Fruit fly (Drosophila melanogaster) whole organism, adult: ENCODE results near the gene ouib.

Source experiments
- CG11617 ChIP-seq: fragments of 200-800 bp; sonication (Bioruptor generic); optimal IDR thresholded peaks from 2 replicates; lab custom pipeline; 2017; ENCODE audit warnings: mild to moderate bottlenecking, missing biosample characterization, missing genetic modification reagents, missing genetic modification characterization
- CG33017 ChIP-seq: fragments of 200-800 bp; sonication (Bioruptor generic); optimal IDR thresholded peaks from 2 replicates; lab custom pipeline; 2018; ENCODE audit warnings: missing biosample characterization, mild to moderate bottlenecking, missing genetic modification characterization, moderate library complexity
- Crg-1 ChIP-seq: fragments of 200-800 bp; sonication (Bioruptor generic); optimal IDR thresholded peaks from 2 replicates; lab custom pipeline; 2016; ENCODE audit warnings: missing biosample characterization, missing genetic modification characterization
- tj ChIP-seq: fragments of 200-800 bp; sonication (Bioruptor generic); optimal IDR thresholded peaks from 3 replicates; lab custom pipeline; 2017; ENCODE audit warnings: missing biosample characterization, mild to moderate bottlenecking, missing genetic modification characterization, moderate library complexity

DNA sequence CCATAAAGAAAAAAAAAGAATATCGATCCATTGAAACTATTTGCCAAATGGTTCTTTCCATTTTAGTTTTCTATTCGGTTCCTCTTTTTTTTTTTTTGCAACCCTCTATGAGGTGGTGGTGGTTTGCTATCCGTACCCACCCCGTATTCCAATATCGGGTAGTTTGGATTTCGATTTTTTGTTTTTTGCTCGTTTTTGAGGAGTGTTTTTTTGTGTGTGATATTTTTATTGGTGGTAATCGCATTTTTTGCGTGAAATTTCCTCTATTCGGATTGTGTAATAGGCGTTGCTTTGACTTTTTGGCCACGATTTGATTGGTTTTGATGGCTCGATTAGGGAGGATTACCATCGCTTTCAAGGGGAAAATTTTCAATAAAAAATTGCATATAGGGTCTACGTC is 38.8 kb upstream of the ouib start:
- TF ChIP-seq Crg-1 (GFP tag; lab: Kevin White, UChicago) (no peak), tj (no peak), CG11617 (GFP tag; lab: Kevin White, UChicago) (no peak), CG33017 (tag; lab: Kevin White, UChicago) (no peak)
